Fruit fly (Drosophila melanogaster) whole organism, embryonic: ENCODE data around the gene LIMK1.
A peak's percentile ranks its signal among the peaks of the same experiment; 100 is the strongest.

Experiments
- B-H2 ChIP-seq: fragments of 200-800 bp; sonication (Bioruptor generic); optimal IDR thresholded peaks from 2 replicates; lab custom pipeline; 2018; ENCODE audit warnings: missing biosample characterization, mild to moderate bottlenecking, missing genetic modification characterization
- Bgb ChIP-seq: fragments of 200-800 bp; sonication (Bioruptor generic); IDR thresholded peaks from 2 replicates; pipeline ENCODE4 v1.3.6; 2022; ENCODE audit warnings: missing biosample characterization, missing genetic modification characterization; ENCODE audit not compliant: partially characterized antibody
- BtbVII ChIP-seq: fragments of 200-800 bp; sonication (Bioruptor generic); optimal IDR thresholded peaks from 3 replicates; lab custom pipeline; 2017; ENCODE audit warnings: missing biosample characterization, mild to moderate bottlenecking, missing genetic modification characterization
- CG11085 ChIP-seq: fragments of 200-800 bp; sonication (Bioruptor generic); IDR thresholded peaks from 2 replicates; pipeline ENCODE4 v1.3.6; 2022; ENCODE audit warnings: missing biosample characterization, missing genetic modification characterization
- CG11696 ChIP-seq: fragments of 200-800 bp; sonication (Bioruptor generic); IDR thresholded peaks from 2 replicates; pipeline ENCODE4 v1.3.6; 2022; ENCODE audit warnings: missing biosample characterization, missing genetic modification characterization
- CG14014 ChIP-seq: fragments of 200-800 bp; sonication (Bioruptor generic); IDR thresholded peaks from 2 replicates; pipeline ENCODE4 v1.3.6; 2022; ENCODE audit warnings: missing biosample characterization, missing genetic modification characterization
- CG15479 ChIP-seq: fragments of 200-800 bp; sonication (Bioruptor generic); optimal IDR thresholded peaks from 3 replicates; lab custom pipeline; 2019; ENCODE audit warnings: missing biosample characterization, mild to moderate bottlenecking, missing genetic modification characterization, moderate library complexity
- CG16815 ChIP-seq: fragments of 200-800 bp; sonication (Bioruptor generic); optimal IDR thresholded peaks from 3 replicates; lab custom pipeline; 2017; ENCODE audit warnings: missing biosample characterization, mild to moderate bottlenecking, missing genetic modification characterization
- CG2116 ChIP-seq: fragments of 200-800 bp; sonication (Bioruptor generic); optimal IDR thresholded peaks from 3 replicates; lab custom pipeline; 2018; ENCODE audit warnings: missing biosample characterization, mild to moderate bottlenecking, missing genetic modification characterization
- CG2120 ChIP-seq: fragments of 200-800 bp; sonication (Bioruptor generic); optimal IDR thresholded peaks from 3 replicates; lab custom pipeline; 2016; ENCODE audit warnings: missing biosample characterization, missing genetic modification characterization
- CG32772 ChIP-seq: fragments of 200-800 bp; sonication (Bioruptor generic); IDR thresholded peaks from 2 replicates; pipeline ENCODE4 v1.3.6; 2022; ENCODE audit warnings: missing biosample characterization, missing genetic modification characterization
- CG34224 ChIP-seq: fragments of 200-800 bp; sonication (Bioruptor generic); IDR thresholded peaks from 3 replicates; pipeline ENCODE4 v1.3.6; 2022; ENCODE audit warnings: missing biosample characterization, missing genetic modification characterization; ENCODE audit not compliant: partially characterized antibody
- CG4360 ChIP-seq: fragments of 200-800 bp; sonication (Bioruptor generic); IDR thresholded peaks from 2 replicates; pipeline ENCODE4 v1.3.6; 2022; ENCODE audit warnings: missing biosample characterization, missing genetic modification characterization
- CG4617 ChIP-seq: fragments of 200-800 bp; sonication (Bioruptor generic); optimal IDR thresholded peaks from 3 replicates; lab custom pipeline; 2016; ENCODE audit warnings: missing biosample characterization, missing genetic modification characterization, borderline replicate concordance
- CG4730 ChIP-seq: fragments of 200-800 bp; sonication (Bioruptor generic); IDR thresholded peaks from 2 replicates; pipeline ENCODE4 v1.3.6; 2022; ENCODE audit warnings: missing biosample characterization, missing genetic modification characterization
- CG7556 ChIP-seq: fragments of 200-800 bp; sonication (Bioruptor generic); optimal IDR thresholded peaks from 2 replicates; lab custom pipeline; 2017; ENCODE audit warnings: missing biosample characterization, mild to moderate bottlenecking, missing genetic modification characterization
- CG8944 ChIP-seq: fragments of 200-800 bp; sonication (Bioruptor generic); optimal IDR thresholded peaks from 3 replicates; lab custom pipeline; 2016; ENCODE audit warnings: missing biosample characterization, missing genetic modification characterization
- CG9727 ChIP-seq: fragments of 200-800 bp; sonication (Bioruptor generic); optimal IDR thresholded peaks from 3 replicates; lab custom pipeline; 2017; ENCODE audit warnings: missing biosample characterization, mild to moderate bottlenecking, missing genetic modification characterization
- CHES-1-like ChIP-seq: fragments of 200-800 bp; sonication (Bioruptor generic); optimal IDR thresholded peaks from 2 replicates; lab custom pipeline; 2016; ENCODE audit warnings: missing biosample characterization, missing genetic modification characterization
- Dll ChIP-seq: fragments of 200-800 bp; sonication (Bioruptor generic); IDR thresholded peaks from 4 replicates; pipeline ENCODE4 v1.3.6; 2022; ENCODE audit warnings: missing biosample characterization, missing genetic modification characterization; ENCODE audit not compliant: partially characterized antibody
- Ets65A ChIP-seq: fragments of 200-800 bp; sonication (Bioruptor generic); peaks from one replicate; lab custom pipeline; 2016; ENCODE audit warnings: missing biosample characterization, missing genetic modification characterization
- HmgZ ChIP-seq: fragments of 200-800 bp; sonication (Bioruptor generic); optimal IDR thresholded peaks from 2 replicates; lab custom pipeline; 2018; ENCODE audit warnings: missing biosample characterization, mild to moderate bottlenecking, missing genetic modification characterization
- Hr39 ChIP-seq: fragments of >200 bp; optimal IDR thresholded peaks from 2 replicates; lab custom pipeline; 2017
- Max ChIP-seq: fragments of 200-800 bp; sonication (Bioruptor generic); optimal IDR thresholded peaks from 2 replicates; lab custom pipeline; 2016; ENCODE audit warnings: missing biosample characterization, mild to moderate bottlenecking, missing genetic modification characterization
- Oli ChIP-seq: fragments of 200-800 bp; sonication (Bioruptor generic); optimal IDR thresholded peaks from 2 replicates; lab custom pipeline; 2018; ENCODE audit warnings: missing biosample characterization, mild to moderate bottlenecking, missing genetic modification characterization, moderate library complexity
- Pdp1 ChIP-seq, 2 experiments: fragments of 200-800 bp; sonication (Bioruptor generic); optimal IDR thresholded peaks; 3 replicates each; lab custom pipeline; 2016; ENCODE audit warnings: missing biosample characterization in 2 of 2, missing genetic modification characterization in 2 of 2, mild to moderate bottlenecking in 1 of 2, moderate library complexity in 1 of 2
- Spps ChIP-seq: fragments of 200-800 bp; sonication (Bioruptor generic); optimal IDR thresholded peaks from 2 replicates; lab custom pipeline; 2018; ENCODE audit warnings: missing biosample characterization, mild to moderate bottlenecking, missing genetic modification characterization
- Xbp1 ChIP-seq: fragments of 200-800 bp; sonication (Bioruptor generic); optimal IDR thresholded peaks from 3 replicates; lab custom pipeline; 2016; ENCODE audit warnings: missing biosample characterization, mild to moderate bottlenecking, missing genetic modification characterization
- Xrp1 ChIP-seq: fragments of 200-800 bp; sonication (Bioruptor generic); IDR thresholded peaks from 2 replicates; pipeline ENCODE4 v1.3.6; 2022; ENCODE audit warnings: missing biosample characterization, missing genetic modification characterization
- abd-A ChIP-seq: fragments of 200-800 bp; sonication (Bioruptor generic); optimal IDR thresholded peaks from 3 replicates; lab custom pipeline; 2019; ENCODE audit warnings: missing biosample characterization, mild to moderate bottlenecking, missing genetic modification characterization, moderate library complexity
- bcd ChIP-seq: fragments of 200-800 bp; sonication (Bioruptor generic); optimal IDR thresholded peaks from 2 replicates; lab custom pipeline; 2017; ENCODE audit warnings: missing biosample characterization, mild to moderate bottlenecking, missing genetic modification characterization
- cato ChIP-seq: fragments of 200-800 bp; sonication (Bioruptor generic); optimal IDR thresholded peaks from 2 replicates; lab custom pipeline; 2016; ENCODE audit warnings: missing biosample characterization, missing genetic modification characterization, borderline replicate concordance
- ci ChIP-seq: fragments of 200-800 bp; sonication (Bioruptor generic); IDR thresholded peaks from 3 replicates; pipeline ENCODE4 v1.3.6; 2022; ENCODE audit warnings: missing biosample characterization, missing genetic modification characterization
- crc ChIP-seq: fragments of 200-800 bp; sonication (Bioruptor generic); optimal IDR thresholded peaks from 2 replicates; lab custom pipeline; 2016; ENCODE audit warnings: missing biosample characterization, missing genetic modification characterization
- dmrt99B ChIP-seq: fragments of 200-800 bp; sonication (Bioruptor generic); optimal IDR thresholded peaks from 2 replicates; lab custom pipeline; 2018; ENCODE audit warnings: missing biosample characterization, mild to moderate bottlenecking, missing genetic modification characterization, moderate library complexity
- exex ChIP-seq: fragments of 200-800 bp; sonication (Bioruptor generic); optimal IDR thresholded peaks from 4 replicates; lab custom pipeline; 2018; ENCODE audit warnings: missing biosample characterization, mild to moderate bottlenecking, missing genetic modification characterization, moderate library complexity
- gce ChIP-seq: fragments of 200-800 bp; sonication (Bioruptor generic); IDR thresholded peaks from 3 replicates; pipeline ENCODE4 v1.3.6; 2022; ENCODE audit warnings: missing biosample characterization, missing genetic modification characterization
- her ChIP-seq: fragments of 200-800 bp; sonication (Bioruptor generic); optimal IDR thresholded peaks from 2 replicates; lab custom pipeline; 2016; ENCODE audit warnings: missing biosample characterization, missing genetic modification characterization
- jigr1 ChIP-seq: fragments of 200-800 bp; sonication (Bioruptor generic); IDR thresholded peaks from 3 replicates; pipeline ENCODE4 v1.3.6; 2022; ENCODE audit warnings: missing biosample characterization, missing genetic modification characterization
- kay ChIP-seq: fragments of 200-800 bp; sonication (Bioruptor generic); optimal IDR thresholded peaks from 2 replicates; lab custom pipeline; 2016; ENCODE audit warnings: missing biosample characterization, missing genetic modification characterization
- pan ChIP-seq, 4 experiments: fragments of >200 bp in 3 of 4; fragments of 200-800 bp in 1 of 4; sonication (Bioruptor generic) in 1 of 4; optimal IDR thresholded peaks in 3 of 4; IDR thresholded peaks in 1 of 4; 2 replicates each; pipeline versions ENCODE4 v1.3.6 to Lab custom; 2017 to 2022; ENCODE audit warnings: missing biosample characterization in 2 of 4, missing genetic modification characterization in 2 of 4, mixed read lengths in 1 of 4
- pnt ChIP-seq: fragments of 200-800 bp; sonication (Bioruptor generic); optimal IDR thresholded peaks from 3 replicates; lab custom pipeline; 2016; ENCODE audit warnings: missing biosample characterization, missing genetic modification characterization
- pros ChIP-seq: fragments of 200-800 bp; sonication (Bioruptor generic); optimal IDR thresholded peaks from 3 replicates; lab custom pipeline; 2019; ENCODE audit warnings: missing biosample characterization, mild to moderate bottlenecking, missing genetic modification characterization, moderate library complexity
- row ChIP-seq: fragments of 200-800 bp; sonication (Bioruptor generic); IDR thresholded peaks from 3 replicates; pipeline ENCODE4 v1.3.6; 2022; ENCODE audit warnings: missing biosample characterization, missing genetic modification characterization
- shn ChIP-seq: fragments of 200-800 bp; sonication (Bioruptor generic); optimal IDR thresholded peaks from 3 replicates; lab custom pipeline; 2016; ENCODE audit warnings: missing biosample characterization, missing genetic modification characterization
- sisA ChIP-seq: fragments of 200-800 bp; sonication (Bioruptor generic); IDR thresholded peaks from 2 replicates; pipeline ENCODE4 v1.3.6; 2022; ENCODE audit warnings: missing biosample characterization, missing genetic modification characterization
- stc ChIP-seq: fragments of 200-800 bp; sonication (Bioruptor generic); IDR thresholded peaks from 2 replicates; pipeline ENCODE4 v1.3.6; 2022; ENCODE audit warnings: missing biosample characterization, missing genetic modification characterization
- sug ChIP-seq: fragments of 200-800 bp; optimal IDR thresholded peaks from 2 replicates; lab custom pipeline; 2019; ENCODE audit warnings: missing biosample characterization, mild to moderate bottlenecking, missing genetic modification characterization, moderate library complexity
- tin ChIP-seq: fragments of 200-800 bp; sonication (Bioruptor generic); optimal IDR thresholded peaks from 3 replicates; lab custom pipeline; 2016; ENCODE audit warnings: missing biosample characterization, missing genetic modification characterization

Gene LIMK1

dm6 chrX:12595610-12596336 lies 3.8 kb upstream of the LIMK1 start, which contains the start of the genes CG1824 and Sec16:
Gene CG1824, minus strand, starts transcription at chrX:12595624.
Gene Sec16, plus strand, starts transcription at chrX:12596047.
- TF ChIP-seq sug (tag; lab: Kevin White, UChicago) (peak; percentile 69), row (GFP tag; lab: Robert Waterston, UW) (peak; percentile 78), crc (no peak), cato (peak; percentile 22), CG34224 (GFP tag; lab: Robert Waterston, UW) (no peak; the same call in 2 of the 3 replicates), Dll (GFP tag; lab: Robert Waterston, UW) (peak; percentile 55; the same call in 2 of the 4 replicates), sisA (GFP tag; lab: Robert Waterston, UW) (0 out of 2 replicates have a peak, but pooled peaks have one; percentile 28), CG4360 (no peak), Ets65A (peak; percentile 73), tin (GFP tag; lab: Kevin White, UChicago) (peak; percentile 36), CG8944 (GFP tag; lab: Kevin White, UChicago) (no peak), CG4617 (GFP tag; lab: Kevin White, UChicago) (no peak), pnt (no peak), CG15479 (peak; percentile 56), B-H2 (GFP tag; lab: Kevin White, UChicago) (no peak), Hr39 (no peak), CG14014 (GFP tag; lab: Robert Waterston, UW) (no peak), ci (GFP tag; lab: Robert Waterston, UW) (no peak; the same call in 2 of the 3 replicates), dmrt99B (tag; lab: Kevin White, UChicago) (no peak), kay (GFP tag; lab: Kevin White, UChicago) (no peak), CG11696 (GFP tag; lab: Robert Waterston, UW) (no peak), CG4730 (GFP tag; lab: Robert Waterston, UW) (no peak), shn (no peak), Oli (tag; lab: Kevin White, UChicago) (peak; percentile 32), her (GFP tag; lab: Kevin White, UChicago) (no peak), CG2120 (GFP tag; lab: Kevin White, UChicago) (peak; percentile 57), Spps (tag; lab: Kevin White, UChicago) (no peak), CG2116 (GFP tag; lab: Kevin White, UChicago) (no peak), Pdp1 (GFP tag; optimal IDR thresholded peaks at IDR 0.05; lab: Kevin White, UChicago) (no peak), abd-A (tag; lab: Kevin White, UChicago) (no peak), Bgb (GFP tag; lab: Robert Waterston, UW) (peak; percentile 2; the same call in 1 of the 2 replicates), Max (GFP tag; lab: Kevin White, UChicago) (no peak), exex (tag; lab: Kevin White, UChicago) (peak; percentile 60), CG16815 (GFP tag; lab: Kevin White, UChicago) (peak; percentile 34), CG7556 (GFP tag; lab: Kevin White, UChicago) (peak; percentile 51), CHES-1-like (GFP tag; lab: Kevin White, UChicago) (peak; percentile 0), gce (GFP tag; lab: Robert Waterston, UW) (no peak), CG32772 (GFP tag; lab: Robert Waterston, UW) (no peak), Xrp1 (peak; percentile 11; the same call in 1 of the 2 replicates), bcd (GFP tag; lab: Kevin White, UChicago) (peak; percentile 34), pros (GFP tag; lab: Kevin White, UChicago) (no peak), Xbp1 (GFP tag; lab: Kevin White, UChicago) (peak; percentile 36), CG11085 (GFP tag; lab: Robert Waterston, UW) (0 out of 2 replicates have a peak, but pooled peaks have one; percentile 21), BtbVII (GFP tag; lab: Kevin White, UChicago) (no peak), stc (GFP tag; lab: Robert Waterston, UW) (no peak), pan (optimal IDR thresholded peaks at IDR 0.05; lab: Kevin White, UChicago) (no peak), pan (GFP tag; optimal IDR thresholded peaks at IDR 0.05 in 1 of 2, IDR thresholded peaks at IDR 0.05 in 1 of 2) (no peak), jigr1 (no peak), CG9727 (GFP tag; lab: Kevin White, UChicago) (peak; percentile 54), HmgZ (no peak)
